Fruit fly (Drosophila melanogaster) whole organism, embryonic: ENCODE results near the gene chb.

ENCODE experiments used
- Atf3 ChIP-seq: fragments of 200-800 bp; sonication (Bioruptor generic); optimal IDR thresholded peaks from 3 replicates; lab custom pipeline; 2016; ENCODE audit warnings: missing biosample characterization, missing genetic modification characterization
- CG10321 ChIP-seq: fragments of 200-800 bp; sonication (Bioruptor generic); IDR thresholded peaks from 2 replicates; pipeline ENCODE4 v1.3.6; 2022; ENCODE audit warnings: missing biosample characterization, missing genetic modification characterization
- CG10366 ChIP-seq: fragments of 200-800 bp; sonication (Bioruptor generic); IDR thresholded peaks from 2 replicates; pipeline ENCODE4 v1.3.6; 2022; ENCODE audit warnings: missing biosample characterization, missing genetic modification characterization
- CG11247 ChIP-seq: fragments of 200-800 bp; sonication (Bioruptor generic); IDR thresholded peaks from 2 replicates; pipeline ENCODE4 v1.3.6; 2022; ENCODE audit warnings: missing biosample characterization, missing genetic modification characterization
- CG14441 ChIP-seq: fragments of 200-800 bp; sonication (Bioruptor generic); IDR thresholded peaks from 2 replicates; pipeline ENCODE4 v1.3.6; 2022; ENCODE audit warnings: missing biosample characterization, missing genetic modification characterization
- CG14860 ChIP-seq: fragments of 200-800 bp; sonication (Bioruptor generic); IDR thresholded peaks from 3 replicates; pipeline ENCODE4 v1.3.6; 2022; ENCODE audit warnings: missing biosample characterization, missing genetic modification characterization; ENCODE audit not compliant: partially characterized antibody
- CG1529 ChIP-seq: fragments of 200-800 bp; sonication (Bioruptor generic); optimal IDR thresholded peaks from 3 replicates; lab custom pipeline; 2018; ENCODE audit warnings: missing biosample characterization, missing genetic modification characterization
- CG1602 ChIP-seq: fragments of 200-800 bp; sonication (Bioruptor generic); optimal IDR thresholded peaks from 3 replicates; lab custom pipeline; 2016; ENCODE audit warnings: missing biosample characterization, missing genetic modification characterization
- CG17328 ChIP-seq: fragments of 200-800 bp; sonication (Bioruptor generic); IDR thresholded peaks from 2 replicates; pipeline ENCODE4 v1.3.6; 2022; ENCODE audit warnings: missing biosample characterization, missing genetic modification characterization
- CG17385 ChIP-seq: fragments of 200-800 bp; sonication (Bioruptor generic); optimal IDR thresholded peaks from 3 replicates; lab custom pipeline; 2018; ENCODE audit warnings: missing biosample characterization, mild to moderate bottlenecking, missing genetic modification characterization
- CG17802 ChIP-seq: fragments of 200-800 bp; sonication (Bioruptor generic); optimal IDR thresholded peaks from 2 replicates; lab custom pipeline; 2018; ENCODE audit warnings: missing biosample characterization, mild to moderate bottlenecking, missing genetic modification characterization, moderate library complexity
- CG1832 ChIP-seq: fragments of 200-800 bp; sonication (Bioruptor generic); optimal IDR thresholded peaks from 2 replicates; lab custom pipeline; 2017; ENCODE audit warnings: missing biosample characterization, mild to moderate bottlenecking, missing genetic modification characterization, inconsistent platforms
- CG2712 ChIP-seq: fragments of 200-800 bp; optimal IDR thresholded peaks from 3 replicates; lab custom pipeline; 2019; ENCODE audit warnings: missing biosample characterization, mild to moderate bottlenecking, missing genetic modification characterization, moderate library complexity
- CG30431 ChIP-seq: fragments of 200-800 bp; sonication (Bioruptor generic); optimal IDR thresholded peaks from 2 replicates; lab custom pipeline; 2017; ENCODE audit warnings: missing biosample characterization, missing genetic modification characterization
- CG3407 ChIP-seq: fragments of 200-800 bp; sonication (Bioruptor generic); optimal IDR thresholded peaks from 2 replicates; lab custom pipeline; 2018; ENCODE audit warnings: missing biosample characterization, mild to moderate bottlenecking, missing genetic modification characterization
- CG3838 ChIP-seq: fragments of 200-800 bp; sonication (Bioruptor generic); optimal IDR thresholded peaks from 3 replicates; lab custom pipeline; 2016; ENCODE audit warnings: missing biosample characterization, missing genetic modification characterization
- CG4617 ChIP-seq: fragments of 200-800 bp; sonication (Bioruptor generic); optimal IDR thresholded peaks from 3 replicates; lab custom pipeline; 2016; ENCODE audit warnings: missing biosample characterization, missing genetic modification characterization, borderline replicate concordance
- CG4854 ChIP-seq: fragments of 200-800 bp; sonication (Bioruptor generic); optimal IDR thresholded peaks from 2 replicates; lab custom pipeline; 2016; ENCODE audit warnings: missing biosample characterization, missing genetic modification characterization, inconsistent platforms
- CG6654 ChIP-seq: fragments of 200-800 bp; sonication (Bioruptor generic); optimal IDR thresholded peaks from 2 replicates; lab custom pipeline; 2017; ENCODE audit warnings: missing biosample characterization, mild to moderate bottlenecking, missing genetic modification characterization
- CG6689 ChIP-seq: fragments of 200-800 bp; sonication (Bioruptor generic); IDR thresholded peaks from 2 replicates; pipeline ENCODE4 v1.3.6; 2022; ENCODE audit warnings: missing biosample characterization, missing genetic modification characterization
- CG7357 ChIP-seq: fragments of 200-800 bp; sonication (Bioruptor generic); IDR thresholded peaks from 3 replicates; pipeline ENCODE4 v1.3.6; 2022; ENCODE audit warnings: missing biosample characterization, missing genetic modification characterization
- CG8281 ChIP-seq: fragments of 200-800 bp; sonication (Bioruptor generic); optimal IDR thresholded peaks from 2 replicates; lab custom pipeline; 2018; ENCODE audit warnings: missing biosample characterization, mild to moderate bottlenecking, missing genetic modification characterization, moderate library complexity
- CG8290 ChIP-seq, 3 experiments: fragments of 200-800 bp; sonication (Bioruptor generic); optimal IDR thresholded peaks; 2 replicates each; lab custom pipeline; 2016 to 2019; ENCODE audit warnings: missing biosample characterization in 3 of 3, missing genetic modification characterization in 3 of 3, mild to moderate bottlenecking in 2 of 3, moderate library complexity in 1 of 3
- CG8924 ChIP-seq: fragments of 200-800 bp; optimal IDR thresholded peaks from 3 replicates; lab custom pipeline; 2019; ENCODE audit warnings: missing biosample characterization, mild to moderate bottlenecking, missing genetic modification characterization, moderate library complexity
- CG9215 ChIP-seq: fragments of 200-800 bp; sonication (Bioruptor generic); IDR thresholded peaks from 2 replicates; pipeline ENCODE4 v1.3.6; 2022; ENCODE audit warnings: missing biosample characterization, missing genetic modification characterization
- CG9817 ChIP-seq: fragments of 200-800 bp; sonication (Bioruptor generic); optimal IDR thresholded peaks from 2 replicates; lab custom pipeline; 2018; ENCODE audit warnings: missing biosample characterization, mild to moderate bottlenecking, missing genetic modification characterization, moderate library complexity
- Doc3 ChIP-seq: fragments of 200-800 bp; sonication (Bioruptor generic); IDR thresholded peaks from 3 replicates; pipeline ENCODE4 v1.3.6; 2022; ENCODE audit warnings: missing biosample characterization, missing genetic modification characterization; ENCODE audit not compliant: partially characterized antibody
- E2f2 ChIP-seq: fragments of 200-800 bp; sonication (Bioruptor generic); IDR thresholded peaks from 2 replicates; pipeline ENCODE4 v1.3.6; 2022; ENCODE audit warnings: missing biosample characterization, missing genetic modification characterization
- ERR ChIP-seq: fragments of 200-800 bp; sonication (Bioruptor generic); optimal IDR thresholded peaks from 2 replicates; lab custom pipeline; 2016; ENCODE audit warnings: missing biosample characterization, missing genetic modification characterization
- HLH3B ChIP-seq: fragments of 200-800 bp; sonication (Bioruptor generic); IDR thresholded peaks from 2 replicates; pipeline ENCODE4 v1.3.6; 2022; ENCODE audit warnings: missing biosample characterization, missing genetic modification characterization
- Hr39 ChIP-seq: fragments of >200 bp; optimal IDR thresholded peaks from 2 replicates; lab custom pipeline; 2017
- Meics ChIP-seq: fragments of 200-800 bp; sonication (Bioruptor generic); optimal IDR thresholded peaks from 2 replicates; lab custom pipeline; 2017; ENCODE audit warnings: missing biosample characterization, mild to moderate bottlenecking, missing genetic modification characterization
- Sox100B ChIP-seq: fragments of 200-800 bp; sonication (Bioruptor generic); optimal IDR thresholded peaks from 3 replicates; lab custom pipeline; 2018; ENCODE audit warnings: missing biosample characterization, mild to moderate bottlenecking, missing genetic modification characterization
- ab ChIP-seq: fragments of 200-800 bp; sonication (Bioruptor generic); optimal IDR thresholded peaks from 2 replicates; lab custom pipeline; 2016; ENCODE audit warnings: missing biosample characterization, missing genetic modification characterization
- bcd ChIP-seq: fragments of 200-800 bp; sonication (Bioruptor generic); optimal IDR thresholded peaks from 2 replicates; lab custom pipeline; 2017; ENCODE audit warnings: missing biosample characterization, mild to moderate bottlenecking, missing genetic modification characterization
- chif ChIP-seq, 2 experiments: fragments of 200-800 bp; sonication (Bioruptor generic); optimal IDR thresholded peaks; 3 replicates each; lab custom pipeline; 2016; ENCODE audit warnings: missing biosample characterization in 2 of 2, missing genetic modification characterization in 2 of 2
- chinmo ChIP-seq: fragments of 200-800 bp; sonication (Bioruptor generic); IDR thresholded peaks from 4 replicates; pipeline ENCODE4 v1.3.6; 2022; ENCODE audit warnings: missing biosample characterization, missing genetic modification characterization; ENCODE audit not compliant: partially characterized antibody
- dysf ChIP-seq: fragments of 200-800 bp; sonication (Bioruptor generic); IDR thresholded peaks from 3 replicates; pipeline ENCODE4 v1.3.6; 2022; ENCODE audit warnings: missing biosample characterization, missing genetic modification characterization
- ems ChIP-seq: fragments of 200-800 bp; sonication (Bioruptor generic); optimal IDR thresholded peaks from 3 replicates; lab custom pipeline; 2016; ENCODE audit warnings: missing biosample characterization, missing genetic modification characterization
- esg ChIP-seq: fragments of 200-800 bp; sonication (Bioruptor generic); conservative IDR thresholded peaks from 2 replicates; pipeline ENCODE4 v1.3.6; 2022; ENCODE audit warnings: missing biosample characterization, missing genetic modification characterization
- ftz-f1 ChIP-seq: fragments of 200-800 bp; sonication (Bioruptor generic); optimal IDR thresholded peaks from 2 replicates; lab custom pipeline; 2016; ENCODE audit warnings: missing biosample characterization, missing genetic modification characterization
- gce ChIP-seq: fragments of 200-800 bp; sonication (Bioruptor generic); IDR thresholded peaks from 3 replicates; pipeline ENCODE4 v1.3.6; 2022; ENCODE audit warnings: missing biosample characterization, missing genetic modification characterization
- lmd ChIP-seq: fragments of 200-800 bp; sonication (Bioruptor generic); IDR thresholded peaks from 2 replicates; pipeline ENCODE4 v1.3.6; 2022; ENCODE audit warnings: missing biosample characterization, missing genetic modification characterization
- odd ChIP-seq: fragments of 200-800 bp; sonication (Bioruptor generic); optimal IDR thresholded peaks from 2 replicates; lab custom pipeline; 2017; ENCODE audit warnings: missing biosample characterization, mild to moderate bottlenecking, missing genetic modification characterization
- pb ChIP-seq: fragments of 200-800 bp; sonication (Bioruptor generic); optimal IDR thresholded peaks from 3 replicates; lab custom pipeline; 2016; ENCODE audit warnings: missing biosample characterization, missing genetic modification characterization
- pfk ChIP-seq: fragments of 200-800 bp; sonication (Bioruptor generic); optimal IDR thresholded peaks from 2 replicates; lab custom pipeline; 2018; ENCODE audit warnings: missing biosample characterization, mild to moderate bottlenecking, missing genetic modification characterization, moderate library complexity
- pros ChIP-seq: fragments of 200-800 bp; sonication (Bioruptor generic); optimal IDR thresholded peaks from 3 replicates; lab custom pipeline; 2019; ENCODE audit warnings: missing biosample characterization, mild to moderate bottlenecking, missing genetic modification characterization, moderate library complexity
- ro ChIP-seq: fragments of 200-800 bp; sonication (Bioruptor generic); IDR thresholded peaks from 2 replicates; pipeline ENCODE4 v1.3.6; 2022; ENCODE audit warnings: missing biosample characterization, missing genetic modification characterization
- slp2 ChIP-seq: fragments of 200-800 bp; sonication (Bioruptor generic); optimal IDR thresholded peaks from 2 replicates; lab custom pipeline; 2016; ENCODE audit warnings: missing biosample characterization, missing genetic modification characterization
- unc-4 ChIP-seq: fragments of 200-800 bp; sonication (Bioruptor generic); IDR thresholded peaks from 2 replicates; pipeline ENCODE4 v1.3.6; 2022; ENCODE audit warnings: missing biosample characterization, missing genetic modification characterization; ENCODE audit not compliant: partially characterized antibody
- unpg ChIP-seq: fragments of 200-800 bp; sonication (Bioruptor generic); optimal IDR thresholded peaks from 3 replicates; lab custom pipeline; 2018; ENCODE audit warnings: missing biosample characterization, mild to moderate bottlenecking, missing genetic modification characterization, moderate library complexity

Gene chb

DNA sequence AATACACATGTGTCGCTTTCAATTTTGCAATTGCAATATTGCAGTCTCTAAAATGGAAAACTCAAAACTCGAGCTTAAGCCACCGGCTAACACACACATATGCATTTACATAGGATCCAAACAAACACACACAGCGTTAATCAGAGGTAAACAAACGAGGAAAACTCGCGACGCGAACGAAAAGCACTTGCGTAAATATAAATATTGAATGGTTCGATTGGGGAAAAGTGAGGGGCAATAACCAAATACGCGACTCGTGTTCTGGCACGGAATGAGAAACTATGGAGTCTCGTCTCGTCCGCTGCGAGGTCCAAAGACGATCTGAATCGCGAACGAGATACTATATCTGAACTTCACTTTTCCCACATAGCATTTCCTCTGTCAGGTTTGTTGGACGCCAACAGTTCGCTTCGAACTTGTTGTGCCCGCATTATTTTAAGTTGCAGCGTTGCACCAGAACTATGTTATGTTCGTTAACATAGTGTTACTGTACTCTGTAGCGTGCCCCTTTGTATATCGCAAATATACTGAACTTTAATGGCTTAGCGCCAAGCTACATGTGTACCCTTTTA, 41.7 kb upstream of the chb start, which contains the start of gene ko (continued):
- TF ChIP-seq HLH3B (GFP tag; lab: Robert Waterston, UW) (peak; percentile 24; the same call in 1 of the 2 replicates), Doc3 (GFP tag; lab: Robert Waterston, UW) (no peak), pb (no peak), CG30431 (GFP tag; lab: Kevin White, UChicago) (no peak), ERR (no peak), CG17328 (GFP tag; lab: Robert Waterston, UW) (peak; percentile 68), ftz-f1 (GFP tag; lab: Kevin White, UChicago) (no peak), CG10366 (GFP tag; lab: Robert Waterston, UW) (no peak), Hr39 (lab: Kevin White, UChicago) (no peak), CG8290 (GFP tag; optimal IDR thresholded peaks at IDR 0.05; lab: Kevin White, UChicago) (peak; percentile 16), CG8290 (tag; optimal IDR thresholded peaks at IDR 0.05; lab: Kevin White, UChicago) (peak in 1 of 2 experiments; percentile 38), odd (GFP tag; lab: Kevin White, UChicago) (peak; percentile 45), CG9817 (tag; lab: Kevin White, UChicago) (no peak), CG8924 (tag; lab: Kevin White, UChicago) (no peak), chinmo (GFP tag; lab: Robert Waterston, UW) (peak; percentile 28; the same call in 1 of the 4 replicates), CG6689 (GFP tag; lab: Robert Waterston, UW) (no peak), Atf3 (GFP tag; lab: Kevin White, UChicago) (no peak), CG9215 (no peak), ems (GFP tag; lab: Kevin White, UChicago) (no peak), E2f2 (GFP tag; lab: Robert Waterston, UW) (no peak; the same call in 1 of the 2 replicates), esg (GFP tag; lab: Robert Waterston, UW) (no peak), CG2712 (tag; lab: Kevin White, UChicago) (peak; percentile 37), ro (GFP tag; lab: Robert Waterston, UW) (no peak), dysf (no peak), pfk (GFP tag; lab: Kevin White, UChicago) (no peak), CG1529 (GFP tag; lab: Kevin White, UChicago) (peak; percentile 64), CG3838 (GFP tag; lab: Kevin White, UChicago) (no peak), CG14441 (no peak), CG6654 (GFP tag; lab: Kevin White, UChicago) (no peak), CG4854 (no peak), CG14860 (GFP tag; lab: Robert Waterston, UW) (no peak), CG8281 (tag; lab: Kevin White, UChicago) (peak; percentile 7), bcd (GFP tag; lab: Kevin White, UChicago) (no peak), CG1832 (GFP tag; lab: Kevin White, UChicago) (no peak), CG4617 (GFP tag; lab: Kevin White, UChicago) (no peak), slp2 (no peak), CG17802 (tag; lab: Kevin White, UChicago) (no peak), CG3407 (peak; percentile 49), CG10321 (GFP tag; lab: Robert Waterston, UW) (no peak), ab (no peak), unc-4 (GFP tag; lab: Robert Waterston, UW) (no peak), Meics (GFP tag; lab: Kevin White, UChicago) (no peak), lmd (GFP tag; lab: Robert Waterston, UW) (no peak), pros (GFP tag; lab: Kevin White, UChicago) (no peak), Sox100B (GFP tag; lab: Kevin White, UChicago) (no peak), chif (GFP tag; optimal IDR thresholded peaks at IDR 0.05; lab: Kevin White, UChicago) (no peak), CG7357 (GFP tag; lab: Robert Waterston, UW) (no peak), unpg (peak; percentile 57), CG11247 (GFP tag; lab: Robert Waterston, UW) (no peak), gce (no peak), CG17385 (peak; percentile 27), CG1602 (no peak)
